Worm (Caenorhabditis elegans) whole organism, L1 larva: ENCODE data around the gene scc-1.

Experiments used
- aha-1 ChIP-seq: fragments of 150-350 bp; optimal IDR thresholded peaks from 2 replicates; lab custom pipeline; 2014; ENCODE audit warnings: missing biosample characterization, missing genetic modification characterization
- irx-1 ChIP-seq: sonication (generic microtip); optimal IDR thresholded peaks from 2 replicates; lab custom pipeline; 2016; ENCODE audit warnings: missing genetic modification characterization, missing compliant biosample characterization
- lsy-2 ChIP-seq, 2 experiments: fragments of 150-350 bp; optimal IDR thresholded peaks; 2 replicates each; lab custom pipeline; 2014; ENCODE audit warnings: missing biosample characterization in 2 of 2, missing genetic modification characterization in 2 of 2
- nhr-90 ChIP-seq: sonication (generic microtip); optimal IDR thresholded peaks from 2 replicates; lab custom pipeline; 2016; ENCODE audit warnings: mild to moderate bottlenecking, missing genetic modification characterization, missing compliant biosample characterization; ENCODE audit not compliant: poor library complexity

ce11 chrII:4677916-4678315 is 20.6 kb upstream of the scc-1 start, which contains the start of gene T05A7.1:
- TF ChIP-seq lsy-2 (tag; optimal IDR thresholded peaks at IDR 0.05; lab: Kevin White, UChicago) (no peak), aha-1 (no peak), nhr-90 (tag; lab: Kevin White, UChicago) (no peak), irx-1 (tag; lab: Kevin White, UChicago) (no peak)
